Worm (Caenorhabditis elegans) whole organism, L3 larva: ENCODE data around the gene fbxb-44.
"Not testable (repeated sequence)": the region's sequence is repeated elsewhere in the genome, so short reads cannot be mapped to it uniquely, and the experiment has no call there.

Source experiments
- aly-2 ChIP-seq: fragments of 150-350 bp; optimal IDR thresholded peaks from 2 replicates; lab custom pipeline; 2014; ENCODE audit warnings: missing biosample characterization, missing genetic modification characterization
- ama-1 ChIP-seq: fragments of 150-350 bp; optimal IDR thresholded peaks from 2 replicates; lab custom pipeline; 2018
- ceh-28 ChIP-seq: fragments of 150-350 bp; optimal IDR thresholded peaks from 2 replicates; lab custom pipeline; 2014; ENCODE audit warnings: missing biosample characterization, missing genetic modification reagents, missing genetic modification characterization
- ceh-82 ChIP-seq: fragments of 150-350 bp; optimal IDR thresholded peaks from 2 replicates; lab custom pipeline; 2014; ENCODE audit warnings: missing biosample characterization, missing genetic modification characterization
- egl-27 ChIP-seq: sonication (generic microtip); optimal IDR thresholded peaks from 4 replicates; lab custom pipeline; 2017; ENCODE audit warnings: missing biosample characterization, missing genetic modification reagents, missing genetic modification characterization
- lin-39 ChIP-seq: fragments of 150-350 bp; optimal IDR thresholded peaks from 2 replicates; lab custom pipeline; 2018; ENCODE audit warnings: missing biosample characterization, missing genetic modification reagents, missing genetic modification characterization
- nfya-1 ChIP-seq: sonication (generic microtip); optimal IDR thresholded peaks from 2 replicates; lab custom pipeline; 2017; ENCODE audit warnings: missing genetic modification characterization, mild to moderate bottlenecking, missing compliant biosample characterization, antibody characterized with exemption, moderate library complexity; ENCODE audit not compliant: insufficient read depth
- nhr-237 ChIP-seq: fragments of 150-350 bp; optimal IDR thresholded peaks from 2 replicates; lab custom pipeline; 2014; ENCODE audit warnings: missing biosample characterization, missing genetic modification characterization
- nhr-25 ChIP-seq: sonication (generic microtip); optimal IDR thresholded peaks from 2 replicates; lab custom pipeline; 2017; ENCODE audit warnings: missing biosample characterization, missing genetic modification characterization
- nhr-28 ChIP-seq: fragments of 150-350 bp; optimal IDR thresholded peaks from 2 replicates; lab custom pipeline; 2014; ENCODE audit warnings: missing biosample characterization, missing genetic modification characterization
- pha-4 ChIP-seq: fragments of 150-350 bp; optimal IDR thresholded peaks from 2 replicates; lab custom pipeline; 2014; ENCODE audit warnings: missing biosample characterization, missing genetic modification reagents, missing genetic modification characterization
- ztf-4 ChIP-seq: fragments of 150-350 bp; optimal IDR thresholded peaks from 2 replicates; lab custom pipeline; 2014; ENCODE audit warnings: missing biosample characterization, missing genetic modification characterization

- not testable (repeated sequence) for TF ChIP-seq aly-2; pha-4 (tag; lab: Kevin White, UChicago); nfya-1 (tag; lab: Kevin White, UChicago); nhr-237 (tag; lab: Kevin White, UChicago); ztf-4 (tag; lab: Kevin White, UChicago); ceh-82 (tag; lab: Kevin White, UChicago); ceh-28 (tag; lab: Kevin White, UChicago); ama-1 (lab: Kevin White, UChicago); lin-39; egl-27 (tag; lab: Kevin White, UChicago); nhr-28; nhr-25
Measured at ce11 chrII:1543182-1543581, 4.5 kb downstream of the fbxb-44 start, which contains the start of gene K05F6.4.
